Fruit fly (Drosophila melanogaster) whole organism, embryonic: ENCODE data around the gene Glys.

Source experiments
- Aef1 ChIP-seq: fragments of 200-800 bp; sonication (Bioruptor generic); IDR thresholded peaks from 3 replicates; pipeline ENCODE4 v1.3.6; 2022; ENCODE audit warnings: missing biosample characterization, missing genetic modification characterization
- Bdp1 ChIP-seq: fragments of 200-800 bp; sonication (Bioruptor generic); optimal IDR thresholded peaks from 3 replicates; lab custom pipeline; 2016; ENCODE audit warnings: missing biosample characterization, missing genetic modification characterization
- Blimp-1 ChIP-seq: fragments of 200-800 bp; sonication (Bioruptor generic); optimal IDR thresholded peaks from 3 replicates; lab custom pipeline; 2018; ENCODE audit warnings: missing biosample characterization, missing genetic modification characterization, mild to moderate bottlenecking, moderate library complexity, missing genetic modification reagents
- CG10321 ChIP-seq: fragments of 200-800 bp; sonication (Bioruptor generic); IDR thresholded peaks from 2 replicates; pipeline ENCODE4 v1.3.6; 2022; ENCODE audit warnings: missing biosample characterization, missing genetic modification characterization
- CG10366 ChIP-seq: fragments of 200-800 bp; sonication (Bioruptor generic); IDR thresholded peaks from 2 replicates; pipeline ENCODE4 v1.3.6; 2022; ENCODE audit warnings: missing biosample characterization, missing genetic modification characterization
- CG11560 ChIP-seq: fragments of 200-800 bp; sonication (Bioruptor generic); IDR thresholded peaks from 3 replicates; pipeline ENCODE4 v1.3.6; 2022; ENCODE audit warnings: missing biosample characterization, missing genetic modification characterization
- CG11696 ChIP-seq: fragments of 200-800 bp; sonication (Bioruptor generic); IDR thresholded peaks from 2 replicates; pipeline ENCODE4 v1.3.6; 2022; ENCODE audit warnings: missing biosample characterization, missing genetic modification characterization
- CG14667 ChIP-seq: fragments of 200-800 bp; sonication (Bioruptor generic); IDR thresholded peaks from 2 replicates; pipeline ENCODE4 v1.3.6; 2022; ENCODE audit warnings: missing biosample characterization, missing genetic modification characterization
- CG15269 ChIP-seq: fragments of 200-800 bp; sonication (Bioruptor generic); optimal IDR thresholded peaks from 2 replicates; lab custom pipeline; 2018; ENCODE audit warnings: missing biosample characterization, mild to moderate bottlenecking, missing genetic modification characterization, moderate library complexity
- CG15514 ChIP-seq: fragments of 200-800 bp; sonication (Bioruptor generic); optimal IDR thresholded peaks from 3 replicates; lab custom pipeline; 2017; ENCODE audit warnings: missing biosample characterization, missing genetic modification characterization, mild to moderate bottlenecking, moderate library complexity, missing genetic modification reagents
- CG16779 ChIP-seq: fragments of 200-800 bp; sonication (Bioruptor generic); IDR thresholded peaks from 2 replicates; pipeline ENCODE4 v1.3.6; 2022; ENCODE audit warnings: missing biosample characterization, missing genetic modification characterization
- CG1792 ChIP-seq: fragments of 200-800 bp; sonication (Bioruptor generic); optimal IDR thresholded peaks from 2 replicates; lab custom pipeline; 2016; ENCODE audit warnings: missing biosample characterization, missing genetic modification characterization
- CG2678 ChIP-seq: fragments of 200-800 bp; sonication (Bioruptor generic); optimal IDR thresholded peaks from 3 replicates; lab custom pipeline; 2019; ENCODE audit warnings: missing biosample characterization, mild to moderate bottlenecking, missing genetic modification characterization, moderate library complexity
- CG31388 ChIP-seq: fragments of 200-800 bp; sonication (Bioruptor generic); optimal IDR thresholded peaks from 2 replicates; lab custom pipeline; 2016; ENCODE audit warnings: missing biosample characterization, missing genetic modification characterization
- CG31441 ChIP-seq: fragments of 200-800 bp; sonication (Bioruptor generic); IDR thresholded peaks from 2 replicates; pipeline ENCODE4 v1.3.6; 2022; ENCODE audit warnings: missing biosample characterization, missing genetic modification characterization
- CG4424 ChIP-seq: fragments of 200-800 bp; sonication (Bioruptor generic); optimal IDR thresholded peaks from 3 replicates; lab custom pipeline; 2016; ENCODE audit warnings: missing biosample characterization, missing genetic modification characterization
- CG4707 ChIP-seq: fragments of 200-800 bp; sonication (Bioruptor generic); optimal IDR thresholded peaks from 2 replicates; lab custom pipeline; 2018; ENCODE audit warnings: missing biosample characterization, mild to moderate bottlenecking, missing genetic modification characterization, moderate library complexity
- CG5180 ChIP-seq: fragments of 200-800 bp; sonication (Bioruptor generic); optimal IDR thresholded peaks from 3 replicates; lab custom pipeline; 2017; ENCODE audit warnings: missing biosample characterization, missing genetic modification characterization, mild to moderate bottlenecking, moderate library complexity, missing genetic modification reagents
- CG5245 ChIP-seq: fragments of 200-800 bp; sonication (Bioruptor generic); optimal IDR thresholded peaks from 3 replicates; lab custom pipeline; 2016; ENCODE audit warnings: missing biosample characterization, missing genetic modification characterization
- CG5953 ChIP-seq: fragments of 200-800 bp; sonication (Bioruptor generic); IDR thresholded peaks from 2 replicates; pipeline ENCODE4 v1.3.6; 2022; ENCODE audit warnings: missing biosample characterization, missing genetic modification characterization
- CG6254 ChIP-seq: fragments of 200-800 bp; sonication (Bioruptor generic); optimal IDR thresholded peaks from 3 replicates; lab custom pipeline; 2017; ENCODE audit warnings: mild to moderate bottlenecking, missing biosample characterization, missing genetic modification reagents, missing genetic modification characterization
- CG6272 ChIP-seq: fragments of 200-800 bp; sonication (Bioruptor generic); IDR thresholded peaks from 2 replicates; pipeline ENCODE4 v1.3.6; 2022; ENCODE audit warnings: missing biosample characterization, missing genetic modification characterization
- CG6683 ChIP-seq: fragments of 200-800 bp; sonication (Bioruptor generic); optimal IDR thresholded peaks from 2 replicates; lab custom pipeline; 2017; ENCODE audit warnings: missing biosample characterization, mild to moderate bottlenecking, missing genetic modification characterization, missing genetic modification reagents
- CG7839 ChIP-seq: fragments of 200-800 bp; sonication (Bioruptor generic); optimal IDR thresholded peaks from 3 replicates; lab custom pipeline; 2018; ENCODE audit warnings: missing biosample characterization, mild to moderate bottlenecking, missing genetic modification characterization, moderate library complexity
- CG7963 ChIP-seq: fragments of 200-800 bp; sonication (Bioruptor generic); IDR thresholded peaks from 3 replicates; pipeline ENCODE4 v1.3.6; 2022; ENCODE audit warnings: missing biosample characterization, missing genetic modification characterization; ENCODE audit not compliant: partially characterized antibody
- CG9797 ChIP-seq: fragments of 200-800 bp; sonication (Bioruptor generic); optimal IDR thresholded peaks from 3 replicates; lab custom pipeline; 2018; ENCODE audit warnings: missing biosample characterization, mild to moderate bottlenecking, missing genetic modification characterization
- D19B ChIP-seq: fragments of 200-800 bp; sonication (Bioruptor generic); optimal IDR thresholded peaks from 2 replicates; lab custom pipeline; 2017; ENCODE audit warnings: missing biosample characterization, mild to moderate bottlenecking, missing genetic modification characterization
- Dfd ChIP-seq, 2 experiments: fragments of >200 bp; optimal IDR thresholded peaks; 2 replicates each; lab custom pipeline; 2017; ENCODE audit warnings: missing biosample characterization in 2 of 2, missing genetic modification characterization in 2 of 2
- Fer1 ChIP-seq: fragments of 200-800 bp; sonication (Bioruptor generic); optimal IDR thresholded peaks from 2 replicates; lab custom pipeline; 2017; ENCODE audit warnings: missing biosample characterization, mild to moderate bottlenecking, missing genetic modification characterization
- Fer2 ChIP-seq: fragments of 200-800 bp; sonication (Bioruptor generic); optimal IDR thresholded peaks from 2 replicates; lab custom pipeline; 2018; ENCODE audit warnings: missing biosample characterization, mild to moderate bottlenecking, missing genetic modification characterization, moderate library complexity
- MTF-1 ChIP-seq: fragments of 200-800 bp; sonication (Bioruptor generic); optimal IDR thresholded peaks from 2 replicates; lab custom pipeline; 2018; ENCODE audit warnings: missing biosample characterization, mild to moderate bottlenecking, missing genetic modification characterization, borderline replicate concordance
- Mrtf ChIP-seq: fragments of 200-800 bp; sonication (Bioruptor generic); IDR thresholded peaks from 3 replicates; pipeline ENCODE4 v1.3.6; 2022; ENCODE audit warnings: missing biosample characterization, missing genetic modification characterization
- NK7.1 ChIP-seq: fragments of 200-800 bp; sonication (Bioruptor generic); optimal IDR thresholded peaks from 3 replicates; lab custom pipeline; 2016; ENCODE audit warnings: missing biosample characterization, missing genetic modification characterization
- Neu2 ChIP-seq: fragments of 200-800 bp; sonication (Bioruptor generic); optimal IDR thresholded peaks from 3 replicates; lab custom pipeline; 2016; ENCODE audit warnings: missing biosample characterization, missing genetic modification characterization, borderline replicate concordance
- Opbp ChIP-seq: fragments of 200-800 bp; sonication (Bioruptor generic); IDR thresholded peaks from 3 replicates; pipeline ENCODE4 v1.3.6; 2022; ENCODE audit warnings: missing biosample characterization, missing genetic modification characterization; ENCODE audit not compliant: partially characterized antibody
- Six4 ChIP-seq: fragments of 200-800 bp; sonication (Bioruptor generic); optimal IDR thresholded peaks from 2 replicates; lab custom pipeline; 2016; ENCODE audit warnings: missing biosample characterization, missing genetic modification characterization
- Stat92E ChIP-seq, 3 experiments: fragments of >200 bp in 2 of 3; fragments of 200-800 bp in 1 of 3; sonication (Bioruptor generic) in 1 of 3; optimal IDR thresholded peaks; 2 replicates each; lab custom pipeline; 2017 to 2019; ENCODE audit warnings: missing biosample characterization in 3 of 3, missing genetic modification characterization in 3 of 3, mild to moderate bottlenecking in 1 of 3, moderate library complexity in 1 of 3
- Xbp1 ChIP-seq: fragments of 200-800 bp; sonication (Bioruptor generic); optimal IDR thresholded peaks from 3 replicates; lab custom pipeline; 2016; ENCODE audit warnings: missing biosample characterization, mild to moderate bottlenecking, missing genetic modification characterization
- croc ChIP-seq: fragments of 200-800 bp; sonication (Bioruptor generic); conservative IDR thresholded peaks from 3 replicates; pipeline ENCODE4 v1.3.6; 2022; ENCODE audit warnings: missing biosample characterization, missing genetic modification characterization
- fd96Cb ChIP-seq: fragments of 200-800 bp; sonication (Bioruptor generic); optimal IDR thresholded peaks from 2 replicates; lab custom pipeline; 2018; ENCODE audit warnings: missing biosample characterization, mild to moderate bottlenecking, missing genetic modification characterization, moderate library complexity
- gt ChIP-seq: fragments of 200-800 bp; sonication (Bioruptor generic); IDR thresholded peaks from 2 replicates; pipeline ENCODE4 v1.3.6; 2022; ENCODE audit warnings: missing biosample characterization, missing genetic modification characterization
- jing ChIP-seq: fragments of 200-800 bp; sonication (Bioruptor generic); optimal IDR thresholded peaks from 2 replicates; lab custom pipeline; 2018; ENCODE audit warnings: missing biosample characterization, mild to moderate bottlenecking, missing genetic modification characterization
- lbe ChIP-seq: fragments of 200-800 bp; sonication (Bioruptor generic); optimal IDR thresholded peaks from 2 replicates; lab custom pipeline; 2016; ENCODE audit warnings: missing biosample characterization, mild to moderate bottlenecking, missing genetic modification characterization
- otp ChIP-seq: fragments of 200-800 bp; sonication (Bioruptor generic); IDR thresholded peaks from 3 replicates; pipeline ENCODE4, ENCODE4 v1.3.6; 2022; ENCODE audit warnings: missing biosample characterization, missing genetic modification characterization
- pan ChIP-seq, 4 experiments: fragments of >200 bp in 3 of 4; fragments of 200-800 bp in 1 of 4; sonication (Bioruptor generic) in 1 of 4; optimal IDR thresholded peaks in 3 of 4; IDR thresholded peaks in 1 of 4; 2 replicates each; pipeline versions ENCODE4 v1.3.6 to Lab custom; 2017 to 2022; ENCODE audit warnings: missing biosample characterization in 2 of 4, missing genetic modification characterization in 2 of 4, mixed read lengths in 1 of 4
- scrt ChIP-seq: fragments of 200-800 bp; sonication (Bioruptor generic); optimal IDR thresholded peaks from 2 replicates; lab custom pipeline; 2018; ENCODE audit warnings: missing biosample characterization, mild to moderate bottlenecking, missing genetic modification characterization, moderate library complexity
- slbo ChIP-seq: fragments of 200-800 bp; sonication (Bioruptor generic); IDR thresholded peaks from 2 replicates; pipeline ENCODE4 v1.3.6; 2022; ENCODE audit warnings: missing biosample characterization, missing genetic modification characterization
- sug ChIP-seq: fragments of 200-800 bp; optimal IDR thresholded peaks from 2 replicates; lab custom pipeline; 2019; ENCODE audit warnings: missing biosample characterization, mild to moderate bottlenecking, missing genetic modification characterization, moderate library complexity
- tup ChIP-seq: fragments of 200-800 bp; sonication (Bioruptor generic); optimal IDR thresholded peaks from 2 replicates; lab custom pipeline; 2016; ENCODE audit warnings: missing biosample characterization, mild to moderate bottlenecking, missing genetic modification characterization, moderate library complexity
- unpg ChIP-seq: fragments of 200-800 bp; sonication (Bioruptor generic); optimal IDR thresholded peaks from 3 replicates; lab custom pipeline; 2018; ENCODE audit warnings: missing biosample characterization, mild to moderate bottlenecking, missing genetic modification characterization, moderate library complexity

Glys gene

DNA sequence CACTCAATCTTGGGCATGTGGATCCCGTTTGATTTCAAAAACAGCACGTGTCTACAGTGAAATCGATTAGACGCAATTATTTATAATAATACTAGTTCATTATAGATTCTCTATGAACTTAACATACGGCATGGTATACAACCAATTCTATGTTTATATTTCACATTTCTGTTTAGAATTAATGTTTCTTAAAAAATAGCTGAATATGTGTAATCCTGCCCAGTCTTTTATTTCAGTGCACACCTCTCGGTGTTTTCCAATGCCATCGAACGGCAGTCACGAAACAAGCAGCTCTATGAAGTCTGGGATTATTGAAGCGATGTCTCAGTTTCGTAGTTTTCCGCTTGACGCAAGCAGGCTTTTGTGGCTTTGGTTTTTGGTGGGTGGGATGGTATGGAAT, 29.6 kb downstream of the Glys start (continued):
- TF ChIP-seq CG6272 (GFP tag; lab: Robert Waterston, UW) (no peak), CG15514 (GFP tag; lab: Kevin White, UChicago) (peak; percentile 9), CG5245 (GFP tag; lab: Kevin White, UChicago) (no peak), CG7839 (peak; percentile 52), CG11560 (tag; lab: Robert Waterston, UW) (no peak), MTF-1 (GFP tag; lab: Kevin White, UChicago) (no peak), Dfd (GFP tag; optimal IDR thresholded peaks at IDR 0.05; lab: Kevin White, UChicago) (no peak), CG4707 (no peak), CG6683 (peak; percentile 17), fd96Cb (tag; lab: Kevin White, UChicago) (peak; percentile 8), Fer1 (GFP tag; lab: Kevin White, UChicago) (peak; percentile 66), pan (optimal IDR thresholded peaks at IDR 0.05; lab: Kevin White, UChicago) (no peak), pan (GFP tag; optimal IDR thresholded peaks at IDR 0.05 in 1 of 2, IDR thresholded peaks at IDR 0.05 in 1 of 2) (peak in 1 of 2 experiments; percentile 37), CG10321 (GFP tag; lab: Robert Waterston, UW) (no peak), CG9797 (GFP tag; lab: Kevin White, UChicago) (no peak), lbe (no peak), D19B (no peak), Bdp1 (GFP tag; lab: Kevin White, UChicago) (no peak), Stat92E (GFP tag; optimal IDR thresholded peaks at IDR 0.05; lab: Kevin White, UChicago) (no peak), Neu2 (no peak), Six4 (no peak), CG16779 (GFP tag; lab: Robert Waterston, UW) (no peak), CG31388 (no peak), unpg (GFP tag; lab: Kevin White, UChicago) (peak; percentile 58), Blimp-1 (GFP tag; lab: Kevin White, UChicago) (peak; percentile 47), scrt (peak; percentile 16), Mrtf (GFP tag; lab: Robert Waterston, UW) (no peak), Fer2 (tag; lab: Kevin White, UChicago) (no peak), CG31441 (GFP tag; lab: Robert Waterston, UW) (peak; percentile 56), gt (GFP tag; lab: Robert Waterston, UW) (no peak), sug (no peak), tup (GFP tag; lab: Kevin White, UChicago) (no peak), NK7.1 (GFP tag; lab: Kevin White, UChicago) (no peak), slbo (GFP tag; lab: Robert Waterston, UW) (no peak), Opbp (GFP tag; lab: Robert Waterston, UW) (no peak), CG2678 (tag; lab: Kevin White, UChicago) (peak; percentile 64), CG15269 (peak; percentile 54), CG10366 (GFP tag; lab: Robert Waterston, UW) (no peak; the same call in 1 of the 2 replicates), CG1792 (no peak), Aef1 (GFP tag; lab: Robert Waterston, UW) (no peak; the same call in 2 of the 3 replicates), otp (GFP tag; lab: Robert Waterston, UW) (no peak), CG6254 (no peak), croc (GFP tag; lab: Robert Waterston, UW) (no peak), CG11696 (GFP tag; lab: Robert Waterston, UW) (no peak), CG7963 (GFP tag; lab: Robert Waterston, UW) (no peak), CG4424 (GFP tag; lab: Kevin White, UChicago) (peak; percentile 24), CG5953 (GFP tag; lab: Robert Waterston, UW) (no peak), CG5180 (no peak), CG14667 (no peak), Xbp1 (GFP tag; lab: Kevin White, UChicago) (peak; percentile 4), jing (GFP tag; lab: Kevin White, UChicago) (no peak)
